Fruit fly (Drosophila melanogaster) whole organism, embryonic: ENCODE measurements around the gene AP-1mu.

Experiments
- CG10209 ChIP-seq: fragments of 200-800 bp; sonication (Bioruptor generic); optimal IDR thresholded peaks from 3 replicates; lab custom pipeline; 2017; ENCODE audit warnings: missing biosample characterization, mild to moderate bottlenecking, missing genetic modification characterization, missing genetic modification reagents
- CG10274 ChIP-seq: fragments of 200-800 bp; sonication (Bioruptor generic); optimal IDR thresholded peaks from 3 replicates; lab custom pipeline; 2017; ENCODE audit warnings: missing biosample characterization, mild to moderate bottlenecking, missing genetic modification characterization
- CG10462 ChIP-seq: fragments of 200-800 bp; sonication (Bioruptor generic); optimal IDR thresholded peaks from 2 replicates; lab custom pipeline; 2016; ENCODE audit warnings: missing biosample characterization, missing genetic modification characterization
- CG10959 ChIP-seq: fragments of 200-800 bp; sonication (Bioruptor generic); IDR thresholded peaks from 2 replicates; pipeline ENCODE4 v1.3.6; 2022; ENCODE audit warnings: missing biosample characterization, missing genetic modification characterization
- CG11504 ChIP-seq: fragments of 200-800 bp; sonication (Bioruptor generic); optimal IDR thresholded peaks from 3 replicates; lab custom pipeline; 2019; ENCODE audit warnings: missing biosample characterization, mild to moderate bottlenecking, missing genetic modification characterization, moderate library complexity
- CG12236 ChIP-seq: fragments of 200-800 bp; sonication (Bioruptor generic); optimal IDR thresholded peaks from 2 replicates; lab custom pipeline; 2016; ENCODE audit warnings: missing biosample characterization, missing genetic modification characterization
- CG12391 ChIP-seq: fragments of 200-800 bp; sonication (Bioruptor generic); optimal IDR thresholded peaks from 3 replicates; lab custom pipeline; 2018; ENCODE audit warnings: missing biosample characterization, mild to moderate bottlenecking, missing genetic modification characterization, moderate library complexity
- CG12659 ChIP-seq: fragments of 200-800 bp; sonication (Bioruptor generic); optimal IDR thresholded peaks from 3 replicates; lab custom pipeline; 2017; ENCODE audit warnings: mild to moderate bottlenecking, missing biosample characterization, missing genetic modification reagents, missing genetic modification characterization
- CG12769 ChIP-seq: fragments of 200-800 bp; sonication (Bioruptor generic); optimal IDR thresholded peaks from 2 replicates; lab custom pipeline; 2019; ENCODE audit warnings: missing biosample characterization, mild to moderate bottlenecking, missing genetic modification characterization, moderate library complexity
- CG17328 ChIP-seq: fragments of 200-800 bp; sonication (Bioruptor generic); IDR thresholded peaks from 2 replicates; pipeline ENCODE4 v1.3.6; 2022; ENCODE audit warnings: missing biosample characterization, missing genetic modification characterization
- CG17829 ChIP-seq: fragments of 200-800 bp; optimal IDR thresholded peaks from 2 replicates; lab custom pipeline; 2019; ENCODE audit warnings: missing biosample characterization, mild to moderate bottlenecking, missing genetic modification characterization, moderate library complexity
- CG1792 ChIP-seq: fragments of 200-800 bp; sonication (Bioruptor generic); optimal IDR thresholded peaks from 2 replicates; lab custom pipeline; 2016; ENCODE audit warnings: missing biosample characterization, missing genetic modification characterization
- CG33557 ChIP-seq: fragments of 200-800 bp; sonication (Bioruptor generic); optimal IDR thresholded peaks from 2 replicates; lab custom pipeline; 2019; ENCODE audit warnings: missing biosample characterization, mild to moderate bottlenecking, missing genetic modification characterization, moderate library complexity
- CG42726 ChIP-seq: fragments of 200-800 bp; sonication (Bioruptor generic); IDR thresholded peaks from 2 replicates; pipeline ENCODE4 v1.3.6; 2022; ENCODE audit warnings: missing biosample characterization, missing genetic modification characterization; ENCODE audit not compliant: partially characterized antibody
- CG4360 ChIP-seq: fragments of 200-800 bp; sonication (Bioruptor generic); IDR thresholded peaks from 2 replicates; pipeline ENCODE4 v1.3.6; 2022; ENCODE audit warnings: missing biosample characterization, missing genetic modification characterization
- CG4404 ChIP-seq: fragments of 200-800 bp; sonication (Bioruptor generic); IDR thresholded peaks from 2 replicates; pipeline ENCODE4 v1.3.6; 2022; ENCODE audit warnings: missing biosample characterization, missing genetic modification characterization
- CG5180 ChIP-seq: fragments of 200-800 bp; sonication (Bioruptor generic); optimal IDR thresholded peaks from 3 replicates; lab custom pipeline; 2017; ENCODE audit warnings: missing biosample characterization, missing genetic modification characterization, mild to moderate bottlenecking, moderate library complexity, missing genetic modification reagents
- CG6765 ChIP-seq: fragments of 200-800 bp; sonication (Bioruptor generic); optimal IDR thresholded peaks from 3 replicates; lab custom pipeline; 2017; ENCODE audit warnings: missing biosample characterization, mild to moderate bottlenecking, missing genetic modification characterization
- CG9437 ChIP-seq: fragments of 200-800 bp; sonication (Bioruptor generic); optimal IDR thresholded peaks from 2 replicates; lab custom pipeline; 2018; ENCODE audit warnings: missing biosample characterization, mild to moderate bottlenecking, missing genetic modification characterization
- CG9932 ChIP-seq: fragments of 200-800 bp; sonication (Bioruptor generic); IDR thresholded peaks from 2 replicates; pipeline ENCODE4 v1.3.6; 2022; ENCODE audit warnings: missing biosample characterization, missing genetic modification characterization
- D19A ChIP-seq: fragments of 200-800 bp; optimal IDR thresholded peaks from 3 replicates; lab custom pipeline; 2019; ENCODE audit warnings: missing biosample characterization, mild to moderate bottlenecking, missing genetic modification characterization, moderate library complexity
- H2.0 ChIP-seq: fragments of 200-800 bp; sonication (Bioruptor generic); IDR thresholded peaks from 2 replicates; pipeline ENCODE4 v1.3.6; 2022; ENCODE audit warnings: missing biosample characterization, missing genetic modification characterization
- HmgZ ChIP-seq: fragments of 200-800 bp; sonication (Bioruptor generic); optimal IDR thresholded peaks from 2 replicates; lab custom pipeline; 2018; ENCODE audit warnings: missing biosample characterization, mild to moderate bottlenecking, missing genetic modification characterization
- Lim3 ChIP-seq: fragments of 200-800 bp; sonication (Bioruptor generic); IDR thresholded peaks from 2 replicates; pipeline ENCODE4 v1.3.6; 2022; ENCODE audit warnings: missing biosample characterization, missing genetic modification characterization
- MESR4 ChIP-seq: fragments of 200-800 bp; sonication (Bioruptor generic); optimal IDR thresholded peaks from 2 replicates; lab custom pipeline; 2018; ENCODE audit warnings: missing biosample characterization, mild to moderate bottlenecking, missing genetic modification characterization, moderate library complexity
- Oli ChIP-seq: fragments of 200-800 bp; sonication (Bioruptor generic); optimal IDR thresholded peaks from 2 replicates; lab custom pipeline; 2018; ENCODE audit warnings: missing biosample characterization, mild to moderate bottlenecking, missing genetic modification characterization, moderate library complexity
- Spps ChIP-seq: fragments of 200-800 bp; sonication (Bioruptor generic); optimal IDR thresholded peaks from 2 replicates; lab custom pipeline; 2018; ENCODE audit warnings: missing biosample characterization, mild to moderate bottlenecking, missing genetic modification characterization
- Vsx1 ChIP-seq: fragments of 200-800 bp; sonication (Bioruptor generic); optimal IDR thresholded peaks from 2 replicates; lab custom pipeline; 2017; ENCODE audit warnings: missing biosample characterization, mild to moderate bottlenecking, missing genetic modification characterization, missing genetic modification reagents
- cg ChIP-seq: fragments of 200-800 bp; sonication (Bioruptor generic); optimal IDR thresholded peaks from 3 replicates; lab custom pipeline; 2019; ENCODE audit warnings: missing biosample characterization, mild to moderate bottlenecking, missing genetic modification characterization, moderate library complexity
- chinmo ChIP-seq: fragments of 200-800 bp; sonication (Bioruptor generic); IDR thresholded peaks from 4 replicates; pipeline ENCODE4 v1.3.6; 2022; ENCODE audit warnings: missing biosample characterization, missing genetic modification characterization; ENCODE audit not compliant: partially characterized antibody
- chn ChIP-seq: fragments of 200-800 bp; sonication (Bioruptor generic); optimal IDR thresholded peaks from 2 replicates; lab custom pipeline; 2016; ENCODE audit warnings: missing biosample characterization, missing genetic modification characterization
- dpn ChIP-seq, 2 experiments: fragments of 200-800 bp; sonication (Bioruptor generic); optimal IDR thresholded peaks; 3 replicates each; lab custom pipeline; 2016; ENCODE audit warnings: missing biosample characterization in 2 of 2, missing genetic modification characterization in 2 of 2
- fd64A ChIP-seq: fragments of 200-800 bp; sonication (Bioruptor generic); optimal IDR thresholded peaks from 3 replicates; lab custom pipeline; 2018; ENCODE audit warnings: missing biosample characterization, mild to moderate bottlenecking, missing genetic modification characterization
- fru ChIP-seq: fragments of >200 bp; optimal IDR thresholded peaks from 2 replicates; lab custom pipeline; 2017
- grau ChIP-seq: fragments of 200-800 bp; optimal IDR thresholded peaks from 3 replicates; lab custom pipeline; 2019; ENCODE audit warnings: missing biosample characterization, mild to moderate bottlenecking, missing genetic modification characterization, moderate library complexity
- h ChIP-seq: fragments of >200 bp; optimal IDR thresholded peaks from 2 replicates; lab custom pipeline; 2017
- ind ChIP-seq: fragments of 200-800 bp; sonication (Bioruptor generic); optimal IDR thresholded peaks from 3 replicates; lab custom pipeline; 2016; ENCODE audit warnings: missing biosample characterization, missing genetic modification characterization
- kni ChIP-seq: fragments of 200-800 bp; sonication (Bioruptor generic); optimal IDR thresholded peaks from 3 replicates; lab custom pipeline; 2017; ENCODE audit warnings: mild to moderate bottlenecking, missing biosample characterization, missing genetic modification reagents, missing genetic modification characterization
- lola ChIP-seq, 3 experiments: fragments of >200 bp in 2 of 3; fragments of 200-800 bp in 1 of 3; sonication (Bioruptor generic) in 1 of 3; optimal IDR thresholded peaks; 2 replicates each; lab custom pipeline; 2017 to 2019; ENCODE audit warnings: missing biosample characterization in 3 of 3, missing genetic modification characterization in 3 of 3, mild to moderate bottlenecking in 1 of 3, moderate library complexity in 1 of 3
- nom ChIP-seq: fragments of 200-800 bp; sonication (Bioruptor generic); optimal IDR thresholded peaks from 2 replicates; lab custom pipeline; 2017; ENCODE audit warnings: missing biosample characterization, missing genetic modification characterization, mild to moderate bottlenecking, moderate library complexity, missing genetic modification reagents
- onecut ChIP-seq: fragments of 200-800 bp; sonication (Bioruptor generic); IDR thresholded peaks from 2 replicates; pipeline ENCODE4 v1.3.6; 2022; ENCODE audit warnings: missing biosample characterization, missing genetic modification characterization
- pzg ChIP-seq: fragments of 200-800 bp; sonication (Bioruptor generic); optimal IDR thresholded peaks from 3 replicates; lab custom pipeline; 2018; ENCODE audit warnings: missing biosample characterization, mild to moderate bottlenecking, missing genetic modification characterization, moderate library complexity
- sc ChIP-seq, 3 experiments: fragments of >200 bp in 2 of 3; fragments of 200-800 bp in 1 of 3; sonication (Bioruptor generic) in 1 of 3; optimal IDR thresholded peaks; 2 replicates in 2 of 3; 3 replicates in 1 of 3; lab custom pipeline; 2017; ENCODE audit warnings: mild to moderate bottlenecking in 1 of 3, missing biosample characterization in 1 of 3, missing genetic modification characterization in 1 of 3, missing genetic modification reagents in 1 of 3
- tin ChIP-seq: fragments of 200-800 bp; sonication (Bioruptor generic); optimal IDR thresholded peaks from 3 replicates; lab custom pipeline; 2016; ENCODE audit warnings: missing biosample characterization, missing genetic modification characterization
- tll ChIP-seq, 2 experiments: fragments of 200-800 bp in 1 of 2; fragments of >200 bp in 1 of 2; sonication (Bioruptor generic) in 1 of 2; optimal IDR thresholded peaks; 2 replicates each; lab custom pipeline; 2017 to 2019; ENCODE audit warnings: missing biosample characterization in 2 of 2, missing genetic modification characterization in 2 of 2, mild to moderate bottlenecking in 1 of 2, moderate library complexity in 1 of 2
- tna ChIP-seq: fragments of 200-800 bp; sonication (Bioruptor generic); IDR thresholded peaks from 2 replicates; pipeline ENCODE4 v1.3.6; 2022; ENCODE audit warnings: missing biosample characterization, missing genetic modification characterization; ENCODE audit not compliant: partially characterized antibody
- toy ChIP-seq: fragments of 200-800 bp; sonication (Bioruptor generic); IDR thresholded peaks from 2 replicates; pipeline ENCODE4 v1.3.6; 2022; ENCODE audit warnings: missing biosample characterization, missing genetic modification characterization
- zen ChIP-seq: fragments of 200-800 bp; sonication (Bioruptor generic); optimal IDR thresholded peaks from 3 replicates; lab custom pipeline; 2018; ENCODE audit warnings: missing biosample characterization, mild to moderate bottlenecking, missing genetic modification characterization, moderate library complexity

Gene AP-1mu

DNA sequence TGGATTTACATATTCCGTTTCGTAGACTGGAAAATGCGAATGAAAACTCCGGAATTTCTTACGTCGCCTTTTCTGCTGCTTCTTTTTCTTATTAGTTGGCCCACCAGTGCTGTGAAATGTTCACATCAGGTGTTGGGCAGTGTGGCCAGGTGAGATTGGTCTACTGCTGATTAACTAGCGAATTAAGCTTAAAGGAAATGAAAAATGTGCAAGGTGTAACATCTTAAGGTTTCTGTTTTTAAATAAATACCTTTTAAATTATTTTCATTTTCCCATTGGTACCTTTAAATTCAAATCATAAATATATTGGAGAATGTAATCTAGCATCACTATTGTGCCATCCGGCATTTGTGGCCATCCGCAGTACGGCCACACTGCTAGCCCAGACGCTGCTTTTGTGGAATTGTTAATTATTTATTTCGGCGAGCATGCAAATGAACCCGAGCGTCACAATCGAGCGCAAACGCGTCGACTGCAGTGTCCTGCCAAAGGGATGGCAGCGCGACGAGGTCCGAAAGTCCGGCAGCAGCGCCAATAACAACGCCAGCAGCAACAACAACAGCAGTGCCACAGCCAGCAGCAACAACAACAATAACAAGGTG lies at the start of gene AP-1mu, which contains the start of gene MBD-like:
Gene AP-1mu (minus strand): TSS at position 113 of the 602 bp plus-strand sequence.
Gene MBD-like (plus strand): TSS at position 348 of the 602 bp plus-strand sequence.
- TF ChIP-seq CG9932 (GFP tag; lab: Robert Waterston, UW), result peak; percentile 83
- TF ChIP-seq sc (optimal IDR thresholded peaks at IDR 0.05; lab: Kevin White, UChicago), result no peak
- TF ChIP-seq sc (GFP tag; optimal IDR thresholded peaks at IDR 0.05; lab: Kevin White, UChicago), result peak; percentile 30
- peak; percentile 46 for TF ChIP-seq zen (tag; lab: Kevin White, UChicago)
- peak; percentile 57 for TF ChIP-seq CG17829 (tag; lab: Kevin White, UChicago)
- TF ChIP-seq fd64A (GFP tag; lab: Kevin White, UChicago), result no peak
- TF ChIP-seq ind (GFP tag; lab: Kevin White, UChicago), result peak; percentile 70
- TF ChIP-seq grau, result peak; percentile 69
- peak; percentile 81 for TF ChIP-seq CG12659 (GFP tag; lab: Kevin White, UChicago)
- peak; percentile 66 for TF ChIP-seq CG1792 (GFP tag; lab: Kevin White, UChicago)
- TF ChIP-seq CG12236, result peak; percentile 30
- no peak for TF ChIP-seq Vsx1 (GFP tag; lab: Kevin White, UChicago)
- TF ChIP-seq Oli, result peak; percentile 42
- TF ChIP-seq H2.0 (GFP tag; lab: Robert Waterston, UW), result peak; percentile 47; the same call in 1 of the 2 replicates
- peak in 1 of 3 experiments; percentile 62 for TF ChIP-seq lola (GFP tag; optimal IDR thresholded peaks at IDR 0.05; lab: Kevin White, UChicago)
- TF ChIP-seq CG4404 (GFP tag; lab: Robert Waterston, UW), result peak; percentile 73
- no peak for TF ChIP-seq D19A
- TF ChIP-seq toy, result 0 out of 2 replicates have a peak, but pooled peaks have one; percentile 52
- no peak for TF ChIP-seq Lim3 (GFP tag; lab: Robert Waterston, UW)
- TF ChIP-seq chinmo (GFP tag; lab: Robert Waterston, UW), result 0 out of 4 replicates have a peak, but pooled peaks have one; percentile 10
- TF ChIP-seq CG10209 (GFP tag; lab: Kevin White, UChicago), result peak; percentile 67
- TF ChIP-seq onecut (GFP tag; lab: Robert Waterston, UW), result peak; percentile 7; the same call in 1 of the 2 replicates
- TF ChIP-seq tll (GFP tag; optimal IDR thresholded peaks at IDR 0.05; lab: Kevin White, UChicago), result no peak
- no peak for TF ChIP-seq CG5180 (GFP tag; lab: Kevin White, UChicago)
- TF ChIP-seq dpn (GFP tag; optimal IDR thresholded peaks at IDR 0.05; lab: Kevin White, UChicago), result peak; percentile 62 to 75
- peak; percentile 79 for TF ChIP-seq CG12391 (tag; lab: Kevin White, UChicago)
- peak; percentile 10 for TF ChIP-seq kni
- peak; percentile 41 for TF ChIP-seq CG10462 (GFP tag; lab: Kevin White, UChicago)
- TF ChIP-seq CG11504 (tag; lab: Kevin White, UChicago), result no peak
- TF ChIP-seq CG9437 (GFP tag; lab: Kevin White, UChicago), result peak; percentile 62
- TF ChIP-seq CG4360 (GFP tag; lab: Robert Waterston, UW), result peak; percentile 99
- TF ChIP-seq CG10274, result no peak
- TF ChIP-seq cg, result no peak
- TF ChIP-seq HmgZ (tag; lab: Kevin White, UChicago), result peak; percentile 80
- no peak for TF ChIP-seq tna (GFP tag; lab: Robert Waterston, UW)
- TF ChIP-seq CG42726, result 0 out of 2 replicates have a peak, but pooled peaks have one; percentile 3
- TF ChIP-seq pzg (GFP tag; lab: Kevin White, UChicago), result peak; percentile 78
- no peak for TF ChIP-seq CG10959 (GFP tag; lab: Robert Waterston, UW)
- TF ChIP-seq nom (GFP tag; lab: Kevin White, UChicago), result no peak
- TF ChIP-seq CG17328, result no peak
- TF ChIP-seq CG33557 (GFP tag; lab: Kevin White, UChicago), result peak; percentile 53
- TF ChIP-seq fru (lab: Kevin White, UChicago), result no peak
- no peak for TF ChIP-seq Spps
- TF ChIP-seq CG6765, result peak; percentile 33
- TF ChIP-seq tin (GFP tag; lab: Kevin White, UChicago), result peak; percentile 63
- no peak for TF ChIP-seq CG12769 (tag; lab: Kevin White, UChicago)
- no peak for TF ChIP-seq h (lab: Kevin White, UChicago)
- TF ChIP-seq chn, result peak; percentile 77
- TF ChIP-seq MESR4 (GFP tag; lab: Kevin White, UChicago), result peak; percentile 78
